Fruit fly (Drosophila melanogaster): ENCODE results near the gene SoxN.

Gene SoxN

DNA sequence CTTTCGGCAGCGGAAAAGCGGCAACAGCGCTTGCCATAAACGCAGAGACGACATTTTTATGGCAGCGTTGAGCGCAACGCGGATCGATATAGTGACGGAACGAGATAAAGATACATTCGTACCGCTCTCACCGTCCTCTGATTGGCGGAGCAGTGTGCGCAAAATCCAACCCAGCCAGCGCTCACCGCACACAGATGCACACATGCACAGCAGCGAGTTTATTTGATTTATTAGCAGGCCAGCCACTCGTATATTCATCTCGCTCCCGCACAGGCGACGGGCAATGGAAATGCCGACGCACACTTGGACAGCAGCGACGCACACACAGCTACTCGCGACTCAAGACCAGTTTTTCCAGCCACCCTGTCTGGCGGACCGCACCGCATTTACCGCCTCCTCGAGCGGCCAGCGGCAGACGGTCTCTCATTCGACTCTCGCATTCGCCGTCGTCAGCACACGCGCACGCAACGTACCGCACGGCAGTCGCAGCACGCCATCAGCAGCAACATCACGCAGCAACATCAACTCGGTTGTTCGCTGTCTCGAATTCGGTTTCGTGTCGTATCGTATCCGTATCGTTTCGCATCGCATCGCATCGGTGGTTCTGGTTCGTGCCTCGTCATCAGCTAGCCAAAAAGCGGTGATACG is at the start of gene SoxN:
Gene SoxN, plus strand, starts transcription at position 424 of the 648 bp plus-strand sequence.
- no peak for TF ChIP-seq CG17801 (GFP tag; optimal IDR thresholded peaks at IDR 0.05; ENCODE audit: partially characterized antibody)

DNA sequence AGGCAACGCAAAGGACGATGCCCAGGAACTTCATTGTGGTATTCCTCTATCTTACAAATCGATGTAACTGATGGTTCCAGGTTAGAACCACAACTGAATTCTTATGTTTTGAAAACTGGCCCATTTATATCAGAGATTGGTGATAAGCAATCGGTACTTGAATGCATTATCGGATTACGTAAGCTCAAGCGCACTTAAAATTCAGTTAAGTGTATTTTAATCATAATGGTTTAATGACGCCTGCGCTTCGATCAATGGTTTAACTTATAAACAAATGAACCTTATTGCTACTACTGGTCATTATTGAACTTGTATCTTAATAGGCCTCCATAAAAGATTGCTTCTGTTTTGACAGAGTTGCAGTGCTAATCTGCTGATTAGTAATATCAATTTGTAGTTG is 49.3 kb upstream of the SoxN start, which contains the start of gene LManV:
Gene LManV, minus strand, starts transcription at position 101 of the 400 bp plus-strand sequence.
- TF ChIP-seq CG17801 (GFP tag; optimal IDR thresholded peaks at IDR 0.05; ENCODE audit: partially characterized antibody): no peak

DNA sequence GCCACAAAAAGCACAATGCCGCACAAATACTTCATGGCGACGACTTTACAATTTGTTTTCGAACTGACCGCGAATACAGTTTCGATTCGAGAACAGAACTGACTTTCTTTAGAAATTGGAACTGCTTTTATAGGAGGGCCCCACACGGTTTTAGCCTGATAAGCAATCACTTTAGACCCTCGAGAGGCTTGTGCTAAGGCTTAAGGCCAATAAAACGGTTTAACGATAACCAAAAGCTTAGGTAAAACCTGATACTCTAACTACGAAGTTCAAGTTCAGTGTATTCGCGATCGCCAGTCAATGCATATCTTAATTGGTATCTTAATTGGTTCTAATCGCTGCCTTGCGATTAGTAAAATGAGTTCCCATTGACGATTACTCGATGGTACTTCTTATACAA is 44.3 kb upstream of the SoxN start, which contains the start of gene LManVI:
Gene LManVI, minus strand, starts transcription at position 101 of the 400 bp plus-strand sequence.
- no peak for TF ChIP-seq CG17801 (GFP tag; optimal IDR thresholded peaks at IDR 0.05; ENCODE audit: partially characterized antibody)

DNA sequence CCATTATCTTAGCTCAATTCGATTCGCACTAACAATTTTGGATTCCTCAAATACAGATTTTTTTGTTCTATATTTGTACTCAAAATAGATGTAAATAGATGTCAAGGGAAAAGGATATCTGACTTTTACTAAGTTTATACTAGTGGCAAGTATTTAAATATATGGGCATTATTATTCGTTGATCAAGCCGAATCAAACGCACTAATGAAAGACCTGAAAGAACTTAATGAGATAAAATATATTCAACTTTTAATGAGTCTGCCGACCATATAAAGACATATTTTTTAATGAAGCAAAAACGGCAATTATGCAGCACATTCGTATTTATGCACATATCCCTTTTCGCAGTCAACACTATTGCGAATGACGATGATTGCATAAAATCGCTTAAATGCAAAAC is 43.0 kb upstream of the SoxN start, which contains the start of gene CG42710:
Gene CG42710, minus strand, starts transcription at position 101 of the 400 bp plus-strand sequence.
- no peak for TF ChIP-seq CG17801 (GFP tag; optimal IDR thresholded peaks at IDR 0.05; ENCODE audit: partially characterized antibody)

DNA sequence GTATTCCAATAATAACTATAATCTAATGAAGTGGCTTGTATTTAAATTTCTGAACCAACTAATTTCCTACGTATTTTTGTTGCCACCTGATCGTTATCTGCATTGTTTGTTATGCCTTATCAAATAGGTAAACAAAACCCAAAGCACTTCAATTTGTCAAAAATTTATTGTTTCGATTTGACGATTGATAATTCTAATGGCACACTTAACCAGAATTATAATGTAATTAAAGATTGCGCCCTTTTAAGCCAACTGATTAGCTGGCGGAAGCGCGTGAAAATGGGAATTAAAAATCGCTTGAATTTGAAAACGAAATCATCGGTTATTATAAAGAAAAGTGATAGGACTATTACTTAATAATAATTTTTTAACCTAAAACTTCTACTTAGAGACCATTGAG is 40.7 kb upstream of the SoxN start:
- no peak for TF ChIP-seq CG17801 (GFP tag; optimal IDR thresholded peaks at IDR 0.05; ENCODE audit: partially characterized antibody)

DNA sequence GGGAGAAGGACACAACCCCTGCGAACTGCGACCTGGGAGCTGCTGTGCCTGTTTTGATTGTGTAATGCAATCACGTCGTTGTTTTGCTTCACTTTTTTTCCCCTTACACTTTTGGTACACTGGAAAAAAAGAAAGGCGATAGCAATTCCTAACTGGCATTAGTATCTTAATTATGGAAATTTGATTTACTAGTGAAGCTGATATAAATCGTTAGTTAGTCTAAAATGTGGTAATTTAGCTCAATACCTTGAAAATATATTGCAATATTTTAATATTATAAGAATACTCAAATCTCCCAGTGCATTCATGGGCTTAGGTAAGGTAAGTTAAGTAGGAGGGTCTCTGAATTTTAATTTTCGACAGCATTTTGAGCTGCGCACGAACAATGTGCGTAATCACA is 37.9 kb upstream of the SoxN start:
- TF ChIP-seq CG17801 (GFP tag; optimal IDR thresholded peaks at IDR 0.05; ENCODE audit: partially characterized antibody): no peak

DNA sequence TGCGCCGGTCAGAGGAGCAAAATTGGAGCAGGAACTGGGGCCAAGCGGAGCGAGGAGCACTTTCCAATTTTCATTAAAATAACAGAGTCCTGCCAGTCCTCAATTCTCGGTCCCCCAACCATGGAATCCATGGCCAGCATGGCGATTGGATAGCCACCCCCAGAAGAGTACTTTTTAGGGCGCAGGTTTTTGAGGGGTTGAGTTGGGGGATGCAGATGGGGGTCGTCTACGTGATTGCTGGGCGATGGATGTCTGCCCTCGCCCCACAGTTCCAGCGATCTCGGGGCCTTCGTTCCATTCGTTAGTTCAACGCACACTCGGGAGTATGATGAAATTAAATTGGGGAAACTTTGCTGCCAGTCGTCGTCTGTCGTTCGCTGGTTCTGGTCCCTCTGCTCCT is 33.7 kb upstream of the SoxN start:
- TF ChIP-seq CG17801 (GFP tag; optimal IDR thresholded peaks at IDR 0.05; ENCODE audit: partially characterized antibody): no peak

DNA sequence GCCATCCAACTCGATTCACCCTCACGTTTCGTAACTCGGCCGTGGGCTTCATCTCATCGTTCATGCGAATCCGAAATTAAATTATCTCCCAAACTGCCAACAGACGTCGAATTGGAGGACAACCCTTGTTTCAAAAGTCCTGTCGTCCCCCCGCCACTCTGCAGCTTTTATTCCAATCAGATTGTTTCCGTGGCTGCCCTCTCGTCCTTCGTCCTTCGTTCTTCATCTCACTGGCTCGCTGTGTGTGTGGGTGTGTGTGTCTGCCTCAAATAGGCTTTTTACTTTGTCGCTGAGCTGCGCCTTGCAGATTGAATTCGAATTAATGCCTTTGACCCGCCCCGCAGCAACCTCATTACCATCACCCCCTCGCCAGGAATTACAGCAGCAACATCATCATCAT is 31.3 kb upstream of the SoxN start:
- no peak for TF ChIP-seq CG17801 (GFP tag; optimal IDR thresholded peaks at IDR 0.05; ENCODE audit: partially characterized antibody)

DNA sequence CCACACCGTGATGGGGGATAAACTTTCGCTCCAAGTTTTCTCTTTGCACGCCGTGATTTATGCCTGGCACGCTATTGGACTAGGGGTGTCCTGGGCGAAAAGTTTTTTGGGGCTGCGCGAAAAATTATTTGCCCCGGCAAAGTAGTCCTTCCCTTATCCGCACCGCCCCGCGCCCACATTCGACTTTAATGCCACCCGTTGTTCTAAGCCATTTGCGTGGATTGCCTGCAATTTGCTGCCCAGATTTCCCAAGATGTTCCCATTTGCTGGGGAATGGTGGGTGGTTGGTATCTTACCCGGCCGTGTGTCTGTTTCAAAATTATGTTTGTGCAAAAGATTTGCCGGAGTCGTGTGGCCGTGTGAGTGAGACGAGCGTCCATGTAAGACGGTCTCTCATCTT is 26.4 kb upstream of the SoxN start:
- TF ChIP-seq CG17801 (GFP tag; optimal IDR thresholded peaks at IDR 0.05; ENCODE audit: partially characterized antibody): no peak

DNA sequence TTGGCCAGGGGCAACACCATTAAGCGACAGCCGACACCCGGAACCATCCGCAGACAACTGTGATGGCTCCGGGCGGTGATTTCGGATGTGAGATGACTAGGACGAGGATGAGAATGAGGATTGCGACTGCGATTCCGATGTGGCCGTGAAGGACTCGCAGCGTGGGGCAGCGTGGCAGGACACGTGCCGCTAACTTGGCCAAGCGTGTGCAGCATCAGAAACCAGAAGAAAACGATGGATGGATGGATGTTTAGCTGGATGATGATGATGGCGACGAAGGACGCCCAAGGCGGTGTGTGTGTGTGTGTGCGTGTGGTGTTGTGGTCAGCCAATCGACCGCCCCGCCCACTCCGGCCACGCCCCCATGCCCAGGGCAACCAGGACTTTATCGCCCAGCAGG is 21.3 kb upstream of the SoxN start:
- no peak for TF ChIP-seq CG17801 (GFP tag; optimal IDR thresholded peaks at IDR 0.05; ENCODE audit: partially characterized antibody)

DNA sequence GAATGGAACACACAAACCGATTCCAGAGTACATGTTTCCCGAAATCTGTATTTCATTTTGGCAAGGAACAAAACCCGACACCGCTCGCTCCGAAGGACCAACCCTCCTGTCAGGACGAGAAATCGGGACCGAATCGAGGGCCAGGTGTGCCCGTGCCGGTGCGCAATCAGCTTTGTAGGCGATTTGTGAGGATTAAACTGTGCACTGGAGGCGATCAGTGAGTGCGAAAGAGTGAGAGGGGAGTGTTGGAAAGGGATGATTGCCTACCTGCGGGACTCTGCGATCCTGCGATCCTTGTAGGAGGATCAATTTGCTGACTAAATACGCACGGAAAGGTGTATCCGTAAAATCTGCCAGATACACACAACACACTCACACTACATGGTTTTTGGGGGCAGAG is 15.6 kb upstream of the SoxN start:
- TF ChIP-seq CG17801 (GFP tag; optimal IDR thresholded peaks at IDR 0.05; ENCODE audit: partially characterized antibody): no peak

DNA sequence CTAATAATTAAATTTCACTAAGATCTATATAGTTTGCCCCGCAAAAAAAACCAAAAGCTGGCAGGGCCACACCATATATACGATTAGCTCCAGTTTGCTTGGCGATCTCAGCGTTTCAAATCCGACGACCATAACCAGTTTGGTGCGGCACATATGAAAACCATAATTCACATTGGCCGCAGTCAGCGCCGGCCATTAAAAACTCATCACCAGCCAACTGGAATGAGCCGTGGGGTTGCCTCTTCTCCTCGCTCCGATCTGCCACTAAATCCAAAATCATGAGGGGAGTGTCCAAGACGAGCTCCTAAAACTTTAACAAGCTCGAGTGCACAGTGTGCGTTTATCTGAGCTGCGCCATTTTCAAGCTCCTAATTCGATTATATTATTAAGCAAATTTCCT is 8.1 kb upstream of the SoxN start:
- no peak for TF ChIP-seq CG17801 (GFP tag; optimal IDR thresholded peaks at IDR 0.05; ENCODE audit: partially characterized antibody)

DNA sequence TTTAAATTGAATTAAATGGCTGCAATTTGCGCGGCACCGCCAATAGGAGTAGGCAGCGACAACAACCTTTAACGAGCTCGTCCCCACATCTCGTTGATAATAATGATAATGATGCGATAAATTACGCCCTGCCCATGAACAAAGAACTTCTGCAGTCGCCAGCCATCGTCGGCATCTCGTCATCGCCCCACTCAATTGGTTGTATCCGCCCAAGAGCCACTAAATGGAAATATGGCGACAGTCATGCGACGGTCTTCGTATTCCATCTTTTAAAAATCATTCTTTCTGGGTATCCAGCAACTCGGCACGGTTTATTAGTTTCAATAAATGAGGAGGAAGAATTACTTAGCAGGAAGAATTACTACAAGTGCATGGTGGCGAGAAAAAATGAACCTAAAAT is 4.9 kb upstream of the SoxN start:
- no peak for TF ChIP-seq CG17801 (GFP tag; optimal IDR thresholded peaks at IDR 0.05; ENCODE audit: partially characterized antibody)

DNA sequence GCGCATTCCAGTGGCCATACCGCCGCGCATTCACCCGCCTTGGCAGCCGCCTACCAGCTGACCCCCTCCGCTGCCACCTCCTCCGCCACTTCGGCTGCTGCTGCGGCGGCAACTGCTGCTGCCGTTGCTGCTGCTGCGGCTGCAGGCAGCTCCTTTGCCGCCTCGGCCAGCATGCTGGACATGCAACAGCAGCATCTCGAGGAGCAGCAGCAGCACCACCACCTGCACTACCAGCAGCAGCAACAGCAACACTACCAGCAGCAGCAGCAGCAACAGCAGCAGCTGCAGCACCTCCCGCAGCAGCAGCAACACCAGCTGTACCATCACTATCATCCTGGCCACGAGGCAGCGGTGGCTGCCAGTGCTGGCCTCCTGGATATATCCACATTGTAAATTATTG is 2.9 kb downstream of the SoxN start:
- no peak for TF ChIP-seq CG17801 (GFP tag; optimal IDR thresholded peaks at IDR 0.05; ENCODE audit: partially characterized antibody)

DNA sequence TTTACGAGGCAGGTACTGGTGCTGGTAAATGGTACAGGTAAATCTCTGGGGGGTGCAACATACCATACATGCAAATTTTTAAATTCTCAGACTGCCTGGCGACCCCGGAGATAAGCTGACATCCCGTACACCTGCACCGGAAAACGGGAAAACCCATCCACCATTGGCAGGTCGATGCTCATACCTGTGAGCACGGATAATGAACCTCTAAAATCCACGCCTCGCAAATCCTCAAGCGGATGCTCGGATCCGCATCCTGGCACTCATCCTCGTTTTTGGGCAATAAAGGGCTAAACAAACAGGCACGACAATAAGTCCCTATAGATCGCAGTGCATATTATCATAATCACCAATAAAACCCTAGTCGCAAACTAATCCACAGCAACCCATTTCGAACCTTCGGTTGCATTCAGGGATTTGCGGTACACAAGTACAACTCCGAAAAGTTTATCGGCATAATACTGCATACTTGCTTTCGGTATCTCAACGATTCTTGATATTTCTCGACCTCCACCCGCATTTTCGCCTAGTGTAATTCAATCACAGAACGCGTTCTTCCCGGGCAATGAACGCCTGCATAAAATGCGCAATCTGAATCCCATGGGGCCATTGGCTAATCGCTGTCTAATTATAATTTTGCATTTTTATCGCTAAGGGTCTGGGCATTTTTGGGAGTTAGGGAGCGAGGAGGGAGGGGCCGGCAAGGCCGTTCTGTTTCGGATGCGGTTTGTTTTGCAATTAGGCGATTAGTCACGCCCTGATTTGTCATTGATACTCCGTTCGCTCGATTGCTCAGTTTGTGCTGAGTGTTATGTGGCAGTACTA is 7.2 kb downstream of the SoxN start:
- TF ChIP-seq CG17801 (GFP tag; optimal IDR thresholded peaks at IDR 0.05; ENCODE audit: partially characterized antibody): no peak

DNA sequence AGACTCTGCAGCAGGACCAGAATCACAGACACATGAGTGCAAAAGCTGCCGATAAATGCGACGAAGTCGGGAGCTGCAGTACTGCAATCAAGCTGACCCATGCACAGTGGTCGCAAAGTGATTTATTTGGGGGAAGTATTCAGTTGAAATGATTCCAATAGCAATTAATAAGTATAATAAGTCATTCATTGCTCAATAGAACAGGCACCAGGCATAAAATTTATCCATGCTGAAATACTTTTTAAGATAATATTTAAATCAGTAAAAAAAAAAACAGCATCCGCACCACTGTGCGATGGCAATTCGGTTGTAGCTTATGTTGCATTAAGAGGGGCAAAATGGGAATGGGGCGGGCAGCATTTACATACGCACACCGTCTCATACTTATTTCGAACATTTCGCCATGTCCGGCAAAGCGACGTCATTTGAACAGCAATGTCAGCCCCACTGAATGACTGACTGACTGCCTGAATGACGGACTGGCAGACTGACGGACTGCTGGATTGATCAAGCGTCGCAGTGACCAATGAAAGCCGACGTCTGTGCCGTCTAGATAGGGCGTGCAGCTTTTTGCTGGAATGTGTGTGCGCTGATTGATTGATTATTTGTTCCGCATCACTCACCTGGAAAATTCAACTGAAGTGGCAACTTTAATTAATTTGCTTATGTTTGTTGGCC is 9.5 kb downstream of the SoxN start:
- no peak for TF ChIP-seq CG17801 (GFP tag; optimal IDR thresholded peaks at IDR 0.05; ENCODE audit: partially characterized antibody)

Measured in ovary, adult (tissue).